Worm (Caenorhabditis elegans) whole organism, young adult: ENCODE measurements around the gene C18A3.10.
A peak's percentile ranks its signal among the peaks of the same experiment; 100 is the strongest.

Experiments used
- B0019.2 ChIP-seq: fragments of 200-800 bp; sonication (Bioruptor generic); conservative IDR thresholded peaks from 2 replicates; pipeline ENCODE4 v1.3.6; 2022; ENCODE audit warnings: missing genetic modification reagents, missing genetic modification characterization, missing compliant biosample characterization
- B0035.1 ChIP-seq: sonication (generic microtip); optimal IDR thresholded peaks from 2 replicates; lab custom pipeline; 2016; ENCODE audit warnings: missing genetic modification characterization, mild to moderate bottlenecking, missing compliant biosample characterization, missing genotype, missing genetic modification reagents
- B0261.1 ChIP-seq: sonication (generic microtip); optimal IDR thresholded peaks from 2 replicates; lab custom pipeline; 2016; ENCODE audit warnings: mild to moderate bottlenecking, missing genetic modification characterization, moderate library complexity, missing compliant biosample characterization
- D2030.7 ChIP-seq: fragments of 200-800 bp; sonication (Bioruptor generic); IDR thresholded peaks from 2 replicates; pipeline ENCODE4 v1.3.6; 2022; ENCODE audit warnings: missing genetic modification reagents, missing genetic modification characterization, missing compliant biosample characterization
- F49E8.2 ChIP-seq: sonication (generic microtip); optimal IDR thresholded peaks from 3 replicates; lab custom pipeline; 2017; ENCODE audit warnings: missing genetic modification characterization, mild to moderate bottlenecking, missing compliant biosample characterization, antibody characterized with exemption, moderate library complexity; ENCODE audit not compliant: insufficient read depth
- F52B5.7 ChIP-seq: sonication (generic microtip); optimal IDR thresholded peaks from 2 replicates; lab custom pipeline; 2016; ENCODE audit warnings: mild to moderate bottlenecking, missing genetic modification characterization, missing compliant biosample characterization
- F55B11.4 ChIP-seq: sonication (generic microtip); optimal IDR thresholded peaks from 2 replicates; lab custom pipeline; 2016; ENCODE audit warnings: missing compliant biosample characterization, missing genetic modification characterization, borderline replicate concordance; ENCODE audit not compliant: insufficient read depth
- K12H6.12 ChIP-seq: fragments of 200-800 bp; sonication (Bioruptor generic); optimal IDR thresholded peaks from 2 replicates; lab custom pipeline; 2018; ENCODE audit warnings: mild to moderate bottlenecking, missing genetic modification characterization, missing compliant biosample characterization
- T07F8.4 ChIP-seq: sonication (generic microtip); optimal IDR thresholded peaks from 2 replicates; lab custom pipeline; 2016; ENCODE audit warnings: mild to moderate bottlenecking, missing genetic modification characterization, moderate library complexity, missing compliant biosample characterization
- Y67H2A.10 ChIP-seq: fragments of 200-800 bp; sonication (Bioruptor generic); conservative IDR thresholded peaks from 2 replicates; pipeline ENCODE4 v1.3.6; 2022; ENCODE audit warnings: missing genetic modification reagents, missing genetic modification characterization, missing compliant biosample characterization
- aptf-2 ChIP-seq: fragments of 200-800 bp; sonication (Bioruptor generic); conservative IDR thresholded peaks from 2 replicates; pipeline ENCODE4 v1.3.6; 2022; ENCODE audit warnings: missing genetic modification reagents, missing genetic modification characterization, missing compliant biosample characterization
- attf-3 ChIP-seq: fragments of 200-800 bp; sonication (Bioruptor generic); conservative IDR thresholded peaks from 2 replicates; pipeline ENCODE4 v1.3.6; 2022; ENCODE audit warnings: missing genetic modification reagents, missing genetic modification characterization, missing compliant biosample characterization
- attf-5 ChIP-seq: fragments of 200-800 bp; sonication (Bioruptor generic); optimal IDR thresholded peaks from 2 replicates; lab custom pipeline; 2018; ENCODE audit warnings: mild to moderate bottlenecking, missing genetic modification characterization, missing compliant biosample characterization
- attf-6 ChIP-seq: fragments of 200-800 bp; sonication (Bioruptor generic); IDR thresholded peaks from 2 replicates; pipeline ENCODE4 v1.3.6; 2022; ENCODE audit warnings: missing genetic modification reagents, missing genetic modification characterization, missing compliant biosample characterization
- bed-2 ChIP-seq: fragments of 200-800 bp; sonication (Bioruptor generic); IDR thresholded peaks from 2 replicates; pipeline ENCODE4 v1.3.6; 2022; ENCODE audit warnings: missing genetic modification reagents, missing genetic modification characterization, missing compliant biosample characterization
- cebp-1 ChIP-seq, 2 experiments: fragments of 200-800 bp in 1 of 2; sonication (Bioruptor generic) in 1 of 2; sonication (generic microtip) in 1 of 2; IDR thresholded peaks in 1 of 2; optimal IDR thresholded peaks in 1 of 2; 2 replicates each; pipeline versions ENCODE4 v1.3.6 to Lab custom; 2017 to 2022; ENCODE audit warnings: missing compliant biosample characterization in 2 of 2, missing genetic modification characterization in 2 of 2, mild to moderate bottlenecking in 1 of 2, missing genetic modification reagents in 1 of 2, moderate library complexity in 1 of 2
- ceh-58 ChIP-seq: fragments of 200-800 bp; sonication (Bioruptor generic); IDR thresholded peaks from 2 replicates; pipeline ENCODE4 v1.3.6; 2022; ENCODE audit warnings: missing genetic modification characterization, missing compliant biosample characterization
- ceh-79 ChIP-seq: sonication (generic microtip); optimal IDR thresholded peaks from 2 replicates; lab custom pipeline; 2017; ENCODE audit warnings: mild to moderate bottlenecking, missing genetic modification characterization, missing compliant biosample characterization
- ceh-91 ChIP-seq: fragments of 200-800 bp; sonication (Bioruptor generic); IDR thresholded peaks from 2 replicates; pipeline ENCODE4 v1.3.6; 2022; ENCODE audit warnings: missing genetic modification reagents, missing genetic modification characterization, missing compliant biosample characterization
- dox-1 ChIP-seq: fragments of 200-800 bp; sonication (Bioruptor generic); IDR thresholded peaks from 2 replicates; pipeline ENCODE4 v1.3.6; 2022; ENCODE audit warnings: missing genetic modification reagents, missing genetic modification characterization, missing compliant biosample characterization
- dpff-1 ChIP-seq: sonication (generic microtip); optimal IDR thresholded peaks from 2 replicates; lab custom pipeline; 2017; ENCODE audit warnings: mild to moderate bottlenecking, missing genetic modification characterization, missing compliant biosample characterization
- dpl-1 ChIP-seq: fragments of 150-350 bp; optimal IDR thresholded peaks from 2 replicates; lab custom pipeline; 2014; ENCODE audit warnings: missing biosample characterization, missing genetic modification reagents, missing genetic modification characterization
- efl-1 ChIP-seq: fragments of 150-350 bp; optimal IDR thresholded peaks from 2 replicates; lab custom pipeline; 2014; ENCODE audit warnings: missing biosample characterization, missing genetic modification reagents, missing genetic modification characterization
- gei-17 ChIP-seq: fragments of 200-800 bp; sonication (Bioruptor generic); optimal IDR thresholded peaks from 2 replicates; lab custom pipeline; 2018; ENCODE audit warnings: mild to moderate bottlenecking, missing genetic modification characterization, missing compliant biosample characterization
- let-526 ChIP-seq: fragments of 200-800 bp; sonication (Bioruptor generic); IDR thresholded peaks from 2 replicates; pipeline ENCODE4 v1.3.6; 2022; ENCODE audit warnings: missing genetic modification reagents, missing genetic modification characterization, missing compliant biosample characterization
- let-607 ChIP-seq, 2 experiments: fragments of 200-800 bp in 1 of 2; sonication (Bioruptor generic) in 1 of 2; sonication (generic microtip) in 1 of 2; optimal IDR thresholded peaks; 2 replicates each; lab custom pipeline; 2016 to 2018; ENCODE audit warnings: mild to moderate bottlenecking in 2 of 2, missing compliant biosample characterization in 2 of 2, missing genetic modification characterization in 2 of 2, moderate library complexity in 2 of 2, missing genotype in 1 of 2
- lin-35 ChIP-seq, 3 experiments: fragments of 150-350 bp in 2 of 3; sonication (generic microtip) in 1 of 3; optimal IDR thresholded peaks; 2 replicates each; lab custom pipeline; 2014 to 2018; ENCODE audit warnings: missing biosample characterization in 3 of 3, missing genetic modification characterization in 3 of 3, missing genetic modification reagents in 3 of 3
- lin-40 ChIP-seq: sonication (generic microtip); optimal IDR thresholded peaks from 2 replicates; lab custom pipeline; 2016; ENCODE audit warnings: missing genetic modification characterization, mild to moderate bottlenecking, missing compliant biosample characterization, missing genotype, missing genetic modification reagents
- lsy-27 ChIP-seq: sonication (generic microtip); optimal IDR thresholded peaks from 2 replicates; lab custom pipeline; 2017; ENCODE audit warnings: missing genetic modification characterization, mild to moderate bottlenecking, missing compliant biosample characterization, antibody characterized with exemption, missing genotype, borderline replicate concordance; ENCODE audit not compliant: insufficient read depth
- mcd-1 ChIP-seq: fragments of 200-800 bp; sonication (Bioruptor generic); IDR thresholded peaks from 2 replicates; pipeline ENCODE4 v1.3.6; 2022; ENCODE audit warnings: missing genetic modification reagents, missing genetic modification characterization, missing compliant biosample characterization
- mes-4 ChIP-seq: sonication (generic microtip); optimal IDR thresholded peaks from 2 replicates; lab custom pipeline; 2016; ENCODE audit warnings: missing genotype, missing genetic modification characterization, missing compliant biosample characterization
- nfya-2 ChIP-seq: fragments of 200-800 bp; sonication (Bioruptor generic); IDR thresholded peaks from 2 replicates; pipeline ENCODE4 v1.3.6; 2022; ENCODE audit warnings: missing genetic modification reagents, missing genetic modification characterization, missing compliant biosample characterization
- nhr-120 ChIP-seq: fragments of 200-800 bp; sonication (Bioruptor generic); IDR thresholded peaks from 2 replicates; pipeline ENCODE4 v1.3.6; 2022; ENCODE audit warnings: missing genetic modification characterization, missing compliant biosample characterization
- nhr-27 ChIP-seq: fragments of 200-800 bp; sonication (Bioruptor generic); optimal IDR thresholded peaks from 2 replicates; lab custom pipeline; 2018; ENCODE audit warnings: mild to moderate bottlenecking, missing genetic modification characterization, moderate library complexity, missing compliant biosample characterization
- nhr-80 ChIP-seq: sonication (generic microtip); optimal IDR thresholded peaks from 2 replicates; lab custom pipeline; 2016; ENCODE audit warnings: missing genetic modification characterization, missing compliant biosample characterization
- pbrm-1 ChIP-seq: fragments of 200-800 bp; sonication (Bioruptor generic); IDR thresholded peaks from 2 replicates; pipeline ENCODE4 v1.3.6; 2022; ENCODE audit warnings: missing genetic modification reagents, missing genetic modification characterization, missing compliant biosample characterization
- pha-4 ChIP-seq: fragments of 150-350 bp; sonication (generic microtip); optimal IDR thresholded peaks from 2 replicates; lab custom pipeline; 2014; ENCODE audit warnings: missing biosample characterization, missing genetic modification reagents, missing genetic modification characterization
- rec-8 ChIP-seq, 2 experiments: sonication (generic microtip); optimal IDR thresholded peaks; 2 replicates each; lab custom pipeline; 2016; ENCODE audit warnings: mild to moderate bottlenecking in 2 of 2, missing genetic modification characterization in 2 of 2, missing genetic modification reagents in 2 of 2, missing genotype in 2 of 2, missing biosample characterization in 1 of 2, missing compliant biosample characterization in 1 of 2, moderate library complexity in 1 of 2
- repo-1 ChIP-seq: sonication (generic microtip); optimal IDR thresholded peaks from 2 replicates; lab custom pipeline; 2017; ENCODE audit warnings: mild to moderate bottlenecking, missing genetic modification characterization, missing compliant biosample characterization
- sdz-38 ChIP-seq: sonication (generic microtip); optimal IDR thresholded peaks from 2 replicates; lab custom pipeline; 2016; ENCODE audit warnings: missing genotype, missing genetic modification characterization, missing compliant biosample characterization
- snpc-3.4 ChIP-seq: sonication (generic microtip); optimal IDR thresholded peaks from 2 replicates; lab custom pipeline; 2017; ENCODE audit warnings: missing genetic modification characterization, mild to moderate bottlenecking, missing compliant biosample characterization, antibody characterized with exemption, moderate library complexity, missing genotype, missing genetic modification reagents
- tbp1 ChIP-seq: fragments of 200-800 bp; sonication (Bioruptor generic); optimal IDR thresholded peaks from 2 replicates; lab custom pipeline; 2018; ENCODE audit warnings: mild to moderate bottlenecking, missing genetic modification characterization, missing compliant biosample characterization
- tlf-1 ChIP-seq: fragments of 200-800 bp; sonication (Bioruptor generic); optimal IDR thresholded peaks from 2 replicates; lab custom pipeline; 2018; ENCODE audit warnings: mild to moderate bottlenecking, missing genetic modification characterization, missing compliant biosample characterization
- unc-130 ChIP-seq: sonication (generic microtip); optimal IDR thresholded peaks from 2 replicates; lab custom pipeline; 2016; ENCODE audit warnings: missing genetic modification reagents, missing genetic modification characterization, missing compliant biosample characterization
- unc-62 ChIP-seq: fragments of 150-350 bp; optimal IDR thresholded peaks from 2 replicates; lab custom pipeline; 2014; ENCODE audit warnings: missing biosample characterization, missing genetic modification reagents, missing genetic modification characterization
- xnd-1 ChIP-seq: sonication (generic microtip); optimal IDR thresholded peaks from 2 replicates; lab custom pipeline; 2016; ENCODE audit warnings: missing genotype, missing genetic modification reagents, missing genetic modification characterization, missing compliant biosample characterization
- ztf-25 ChIP-seq: fragments of 200-800 bp; sonication (Bioruptor generic); IDR thresholded peaks from 2 replicates; pipeline ENCODE4 v1.3.6; 2022; ENCODE audit warnings: missing genetic modification reagents, missing genetic modification characterization, missing compliant biosample characterization
- ztf-26 ChIP-seq: sonication (generic microtip); optimal IDR thresholded peaks from 2 replicates; lab custom pipeline; 2017; ENCODE audit warnings: missing genetic modification characterization, missing compliant biosample characterization

C18A3.10 gene

ce11 chrII:5714807-5715206 lies 838 bp downstream of the C18A3.10 start, which contains the start of the genes tiar-1 and lelo-4:
Gene tiar-1 (minus strand): TSS chrII:5714823.
Gene lelo-4 (plus strand): TSS chrII:5714924.
- TF ChIP-seq attf-6 (GFP tag; lab: Robert Waterston, UW) (no peak), cebp-1 (GFP tag; IDR thresholded peaks at IDR 0.05; lab: Robert Waterston, UW) (no peak), cebp-1 (tag; optimal IDR thresholded peaks at IDR 0.05; lab: Kevin White, UChicago) (peak; percentile 42), F49E8.2 (tag; lab: Kevin White, UChicago) (no peak), pha-4 (tag; lab: Kevin White, UChicago) (no peak), lin-40 (tag; lab: Kevin White, UChicago) (peak; percentile 16), xnd-1 (tag; lab: Kevin White, UChicago) (no peak), attf-3 (GFP tag; lab: Robert Waterston, UW) (no peak), attf-5 (GFP tag; lab: Kevin White, UChicago) (peak; percentile 64), tbp1 (GFP tag; lab: Kevin White, UChicago) (peak; percentile 16), mes-4 (tag; lab: Kevin White, UChicago) (no peak), ceh-58 (no peak), nhr-120 (GFP tag; lab: Robert Waterston, UW) (no peak), nhr-27 (no peak), dpl-1 (GFP tag; lab: Kevin White, UChicago) (peak; percentile 73), ceh-91 (GFP tag; lab: Robert Waterston, UW) (no peak), nhr-80 (tag; lab: Kevin White, UChicago) (peak; percentile 27), lin-35 (GFP tag; optimal IDR thresholded peaks at IDR 0.05; lab: Kevin White, UChicago) (peak in 1 of 3 experiments; percentile 62), lsy-27 (peak; percentile 48), B0035.1 (no peak), ztf-25 (GFP tag; lab: Robert Waterston, UW) (no peak), F52B5.7 (tag; lab: Kevin White, UChicago) (no peak), aptf-2 (no peak), let-607 (tag; optimal IDR thresholded peaks at IDR 0.05; lab: Kevin White, UChicago) (peak in 1 of 2 experiments; percentile 10), repo-1 (tag; lab: Kevin White, UChicago) (no peak), snpc-3.4 (peak; percentile 72), efl-1 (GFP tag; lab: Kevin White, UChicago) (peak; percentile 72), mcd-1 (GFP tag; lab: Robert Waterston, UW) (0 out of 2 replicates have a peak, but pooled peaks have one; percentile 45), tlf-1 (GFP tag; lab: Kevin White, UChicago) (no peak), sdz-38 (tag; lab: Kevin White, UChicago) (no peak), unc-62 (GFP tag; lab: Kevin White, UChicago) (no peak), nfya-2 (GFP tag; lab: Robert Waterston, UW) (no peak), F55B11.4 (tag; lab: Kevin White, UChicago) (no peak), ztf-26 (tag; lab: Kevin White, UChicago) (no peak), K12H6.12 (tag; lab: Kevin White, UChicago) (peak; percentile 38), B0019.2 (GFP tag; lab: Robert Waterston, UW) (no peak), unc-130 (GFP tag; lab: Kevin White, UChicago) (no peak), let-526 (GFP tag; lab: Robert Waterston, UW) (no peak), Y67H2A.10 (GFP tag; lab: Robert Waterston, UW) (no peak), bed-2 (GFP tag; lab: Robert Waterston, UW) (no peak), gei-17 (no peak), ceh-79 (tag; lab: Kevin White, UChicago) (no peak), dox-1 (GFP tag; lab: Robert Waterston, UW) (peak; percentile 47; the same call in 1 of the 2 replicates), pbrm-1 (no peak), B0261.1 (no peak), D2030.7 (GFP tag; lab: Robert Waterston, UW) (peak; percentile 19; the same call in 1 of the 2 replicates), dpff-1 (no peak), rec-8 (tag; optimal IDR thresholded peaks at IDR 0.05; lab: Kevin White, UChicago) (no peak), T07F8.4 (tag; lab: Kevin White, UChicago) (no peak)
